Worm (Caenorhabditis elegans) whole organism, young adult: ENCODE results near the gene cyy-1.

Source experiments
- ama-1 ChIP-seq, 3 experiments: fragments of 150-350 bp in 1 of 3; sonication (generic microtip) in 2 of 3; optimal IDR thresholded peaks; 2 replicates each; lab custom pipeline; 2014 to 2018; ENCODE audit warnings: missing biosample characterization in 2 of 3, missing genetic modification characterization in 2 of 3, missing genetic modification reagents in 2 of 3
- hmg-1.2 ChIP-seq: fragments of 200-800 bp; sonication (Bioruptor generic); IDR thresholded peaks from 2 replicates; pipeline ENCODE4 v1.3.6; 2022; ENCODE audit warnings: missing genetic modification reagents, missing genetic modification characterization, missing compliant biosample characterization
- lag-1 ChIP-seq: fragments of 200-800 bp; sonication (Bioruptor generic); IDR thresholded peaks from 2 replicates; pipeline ENCODE4 v1.3.6; 2022; ENCODE audit warnings: missing genetic modification reagents, missing genetic modification characterization, missing compliant biosample characterization
- let-526 ChIP-seq: fragments of 200-800 bp; sonication (Bioruptor generic); IDR thresholded peaks from 2 replicates; pipeline ENCODE4 v1.3.6; 2022; ENCODE audit warnings: missing genetic modification reagents, missing genetic modification characterization, missing compliant biosample characterization
- lin-26 ChIP-seq: fragments of 200-800 bp; sonication (Bioruptor generic); IDR thresholded peaks from 2 replicates; pipeline ENCODE4 v1.3.6; 2022; ENCODE audit warnings: missing genetic modification reagents, missing genetic modification characterization, missing compliant biosample characterization
- lsl-1 ChIP-seq: fragments of 200-800 bp; sonication (Bioruptor generic); optimal IDR thresholded peaks from 2 replicates; lab custom pipeline; 2018; ENCODE audit warnings: mild to moderate bottlenecking, missing genetic modification characterization, moderate library complexity, missing compliant biosample characterization
- lsy-27 ChIP-seq: sonication (generic microtip); optimal IDR thresholded peaks from 2 replicates; lab custom pipeline; 2017; ENCODE audit warnings: missing genetic modification characterization, mild to moderate bottlenecking, missing compliant biosample characterization, antibody characterized with exemption, missing genotype, borderline replicate concordance; ENCODE audit not compliant: insufficient read depth
- mcd-1 ChIP-seq: fragments of 200-800 bp; sonication (Bioruptor generic); IDR thresholded peaks from 2 replicates; pipeline ENCODE4 v1.3.6; 2022; ENCODE audit warnings: missing genetic modification reagents, missing genetic modification characterization, missing compliant biosample characterization
- mel-28 ChIP-seq: sonication (generic microtip); optimal IDR thresholded peaks from 2 replicates; lab custom pipeline; 2016; ENCODE audit warnings: borderline replicate concordance, mild to moderate bottlenecking, missing genetic modification characterization, missing compliant biosample characterization
- rpc-1 ChIP-seq, 2 experiments: fragments of 150-350 bp in 1 of 2; sonication (generic microtip) in 1 of 2; optimal IDR thresholded peaks; 2 replicates each; lab custom pipeline; 2014 to 2018; ENCODE audit warnings: missing biosample characterization in 1 of 2, missing genetic modification characterization in 1 of 2, missing genetic modification reagents in 1 of 2, missing genotype in 1 of 2
- unc-62 ChIP-seq: fragments of 150-350 bp; optimal IDR thresholded peaks from 2 replicates; lab custom pipeline; 2014; ENCODE audit warnings: missing biosample characterization, missing genetic modification reagents, missing genetic modification characterization

DNA sequence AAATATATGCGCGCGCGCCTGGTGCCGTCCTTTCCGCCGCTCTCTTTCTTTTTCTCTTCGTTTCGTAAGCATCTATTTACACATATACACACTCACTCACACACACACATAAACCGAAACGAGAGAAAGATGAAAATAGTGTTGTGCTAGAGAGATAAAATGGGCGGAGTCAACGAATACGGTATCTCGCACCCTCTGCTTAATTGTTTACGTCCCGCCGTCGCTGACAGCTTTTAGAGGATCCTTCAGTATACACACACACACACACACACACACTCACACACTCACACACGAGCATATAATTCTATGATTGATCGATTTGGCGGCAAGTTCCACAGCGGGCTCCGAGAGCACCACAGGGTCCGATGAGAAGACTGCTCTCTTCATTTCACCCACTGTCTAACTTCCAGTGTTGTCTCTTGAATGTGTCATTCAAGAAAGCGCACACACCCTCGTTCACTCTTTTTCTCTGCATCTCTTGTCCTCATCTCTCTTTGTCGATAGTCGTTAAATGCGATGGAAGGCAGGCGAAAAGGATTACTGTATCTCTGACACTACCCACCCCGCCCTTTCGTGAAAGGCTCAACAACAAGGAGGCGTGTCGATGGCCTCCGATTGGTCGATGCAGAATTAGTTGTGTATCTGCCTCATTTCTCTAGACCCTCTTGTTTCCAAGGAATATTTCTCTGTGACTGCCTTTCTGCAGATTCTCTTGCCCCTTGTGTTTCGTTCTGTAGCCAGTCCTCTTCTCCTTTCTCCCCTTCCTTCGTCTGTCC is 11.7 kb downstream of the cyy-1 start:
- TF ChIP-seq mcd-1 (GFP tag; lab: Robert Waterston, UW) (peak; percentile 73), ama-1 (optimal IDR thresholded peaks at IDR 0.05; lab: Kevin White, UChicago) (no peak), ama-1 (GFP tag; optimal IDR thresholded peaks at IDR 0.05; lab: Kevin White, UChicago) (no peak), lin-26 (GFP tag; lab: Robert Waterston, UW) (peak; percentile 91), unc-62 (GFP tag; lab: Kevin White, UChicago) (peak; percentile 32), lsl-1 (no peak), rpc-1 (optimal IDR thresholded peaks at IDR 0.05; lab: Kevin White, UChicago) (no peak), rpc-1 (tag; optimal IDR thresholded peaks at IDR 0.05; lab: Kevin White, UChicago) (no peak), mel-28 (tag; lab: Kevin White, UChicago) (no peak), let-526 (GFP tag; lab: Robert Waterston, UW) (peak; percentile 61; the same call in 1 of the 2 replicates), hmg-1.2 (GFP tag; lab: Robert Waterston, UW) (peak; percentile 81), lsy-27 (tag; lab: Kevin White, UChicago) (no peak), lag-1 (GFP tag; lab: Robert Waterston, UW) (no peak)
